Worm (Caenorhabditis elegans) whole organism, L3 larva: ENCODE data around the gene F42A9.8.

Experiments used
- aly-2 ChIP-seq: fragments of 150-350 bp; optimal IDR thresholded peaks from 2 replicates; lab custom pipeline; 2014; ENCODE audit warnings: missing biosample characterization, missing genetic modification characterization
- egl-27 ChIP-seq: sonication (generic microtip); optimal IDR thresholded peaks from 4 replicates; lab custom pipeline; 2017; ENCODE audit warnings: missing biosample characterization, missing genetic modification reagents, missing genetic modification characterization
- mdl-1 ChIP-seq: fragments of 150-350 bp; optimal IDR thresholded peaks from 2 replicates; lab custom pipeline; 2014; ENCODE audit warnings: missing biosample characterization, missing genetic modification characterization
- ztf-4 ChIP-seq: fragments of 150-350 bp; optimal IDR thresholded peaks from 2 replicates; lab custom pipeline; 2014; ENCODE audit warnings: missing biosample characterization, missing genetic modification characterization

ce11 chrIV:8650696-8651095 is 32.1 kb upstream of the F42A9.8 start, which contains the start of gene C49C8.2:
- TF ChIP-seq ztf-4 (no peak), mdl-1 (tag; lab: Kevin White, UChicago) (no peak), aly-2 (tag; lab: Kevin White, UChicago) (no peak), egl-27 (tag; lab: Kevin White, UChicago) (no peak)
